Worm (Caenorhabditis elegans) whole organism, L3 larva: Measurements from ENCODE around the gene C14B9.2.
A peak's percentile ranks its signal among the peaks of the same experiment; 100 is the strongest.

Experiments used
- R02D3.7 ChIP-seq: fragments of 150-350 bp; optimal IDR thresholded peaks from 2 replicates; lab custom pipeline; 2014; ENCODE audit warnings: missing biosample characterization, missing genetic modification characterization
- ZK546.5 ChIP-seq: sonication (generic microtip); optimal IDR thresholded peaks from 2 replicates; lab custom pipeline; 2017; ENCODE audit warnings: missing biosample characterization, missing genetic modification characterization
- aly-2 ChIP-seq: fragments of 150-350 bp; optimal IDR thresholded peaks from 2 replicates; lab custom pipeline; 2014; ENCODE audit warnings: missing biosample characterization, missing genetic modification characterization
- ama-1 ChIP-seq: fragments of 150-350 bp; optimal IDR thresholded peaks from 2 replicates; lab custom pipeline; 2018
- ceh-28 ChIP-seq: fragments of 150-350 bp; optimal IDR thresholded peaks from 2 replicates; lab custom pipeline; 2014; ENCODE audit warnings: missing biosample characterization, missing genetic modification reagents, missing genetic modification characterization
- ceh-82 ChIP-seq: fragments of 150-350 bp; optimal IDR thresholded peaks from 2 replicates; lab custom pipeline; 2014; ENCODE audit warnings: missing biosample characterization, missing genetic modification characterization
- ceh-9 ChIP-seq: sonication (generic microtip); optimal IDR thresholded peaks from 2 replicates; lab custom pipeline; 2018; ENCODE audit warnings: missing biosample characterization, missing genetic modification characterization
- egl-27 ChIP-seq: sonication (generic microtip); optimal IDR thresholded peaks from 4 replicates; lab custom pipeline; 2017; ENCODE audit warnings: missing biosample characterization, missing genetic modification reagents, missing genetic modification characterization
- elt-2 ChIP-seq: sonication (generic microtip); optimal IDR thresholded peaks from 2 replicates; lab custom pipeline; 2016; ENCODE audit warnings: missing genetic modification reagents, mild to moderate bottlenecking, missing genetic modification characterization, missing compliant biosample characterization
- elt-3 ChIP-seq, 3 experiments: fragments of 150-350 bp in 1 of 3; sonication (generic microtip) in 2 of 3; optimal IDR thresholded peaks; 2 replicates in 2 of 3; 4 replicates in 1 of 3; lab custom pipeline; 2014 to 2017; ENCODE audit warnings: missing biosample characterization in 3 of 3, missing genetic modification characterization in 3 of 3
- eor-1 ChIP-seq, 2 experiments: fragments of 150-350 bp; optimal IDR thresholded peaks; 2 replicates each; lab custom pipeline; 2014 to 2018; ENCODE audit warnings: missing biosample characterization in 2 of 2, missing genetic modification characterization in 2 of 2
- fos-1 ChIP-seq: fragments of 150-350 bp; optimal IDR thresholded peaks from 2 replicates; lab custom pipeline; 2014; ENCODE audit warnings: missing biosample characterization, missing genetic modification characterization
- hmg-11 ChIP-seq: sonication (generic microtip); optimal IDR thresholded peaks from 2 replicates; lab custom pipeline; 2016; ENCODE audit warnings: missing genetic modification characterization, missing compliant biosample characterization
- jun-1 ChIP-seq: fragments of 150-350 bp; optimal IDR thresholded peaks from 2 replicates; lab custom pipeline; 2014; ENCODE audit warnings: missing biosample characterization, missing genetic modification reagents, missing genetic modification characterization
- lin-15B ChIP-seq: fragments of 150-350 bp; optimal IDR thresholded peaks from 2 replicates; lab custom pipeline; 2014; ENCODE audit warnings: missing biosample characterization, missing genetic modification characterization
- lin-39 ChIP-seq: fragments of 150-350 bp; optimal IDR thresholded peaks from 2 replicates; lab custom pipeline; 2018; ENCODE audit warnings: missing biosample characterization, missing genetic modification reagents, missing genetic modification characterization
- mml-1 ChIP-seq: fragments of 150-350 bp; sonication (generic microtip); optimal IDR thresholded peaks from 3 replicates; lab custom pipeline; 2014; ENCODE audit warnings: missing biosample characterization, missing genetic modification characterization
- nfya-1 ChIP-seq: sonication (generic microtip); optimal IDR thresholded peaks from 2 replicates; lab custom pipeline; 2017; ENCODE audit warnings: missing genetic modification characterization, mild to moderate bottlenecking, missing compliant biosample characterization, antibody characterized with exemption, moderate library complexity; ENCODE audit not compliant: insufficient read depth
- nhr-12 ChIP-seq: fragments of 150-350 bp; optimal IDR thresholded peaks from 2 replicates; lab custom pipeline; 2014; ENCODE audit warnings: missing biosample characterization, missing genetic modification characterization
- nhr-23 ChIP-seq: fragments of 150-350 bp; optimal IDR thresholded peaks from 2 replicates; lab custom pipeline; 2014; ENCODE audit warnings: missing biosample characterization, missing genetic modification reagents, missing genetic modification characterization
- nhr-25 ChIP-seq: sonication (generic microtip); optimal IDR thresholded peaks from 2 replicates; lab custom pipeline; 2017; ENCODE audit warnings: missing biosample characterization, missing genetic modification characterization
- nhr-28 ChIP-seq: fragments of 150-350 bp; optimal IDR thresholded peaks from 2 replicates; lab custom pipeline; 2014; ENCODE audit warnings: missing biosample characterization, missing genetic modification characterization
- nhr-76 ChIP-seq: fragments of 150-350 bp; sonication (generic microtip); optimal IDR thresholded peaks from 5 replicates; lab custom pipeline; 2014; ENCODE audit warnings: missing biosample characterization, missing genetic modification characterization
- pha-4 ChIP-seq: fragments of 150-350 bp; optimal IDR thresholded peaks from 2 replicates; lab custom pipeline; 2014; ENCODE audit warnings: missing biosample characterization, missing genetic modification reagents, missing genetic modification characterization
- pqm-1 ChIP-seq: fragments of 150-350 bp; optimal IDR thresholded peaks from 2 replicates; lab custom pipeline; 2017; ENCODE audit warnings: missing biosample characterization, missing genetic modification characterization, inconsistent platforms
- sea-2 ChIP-seq: fragments of 150-350 bp; sonication (generic microtip); optimal IDR thresholded peaks from 4 replicates; lab custom pipeline; 2014; ENCODE audit warnings: missing biosample characterization, missing genetic modification reagents, missing genetic modification characterization
- snpc-4 ChIP-seq: fragments of 150-350 bp; optimal IDR thresholded peaks from 2 replicates; lab custom pipeline; 2014; ENCODE audit warnings: missing biosample characterization, missing genetic modification characterization
- tbx-2 ChIP-seq: sonication (generic microtip); optimal IDR thresholded peaks from 2 replicates; lab custom pipeline; 2016; ENCODE audit warnings: mild to moderate bottlenecking, missing genetic modification characterization, missing compliant biosample characterization
- unc-39 ChIP-seq: sonication (generic microtip); optimal IDR thresholded peaks from 4 replicates; lab custom pipeline; 2017; ENCODE audit warnings: missing biosample characterization, missing genetic modification characterization
- unc-62 ChIP-seq: fragments of 150-350 bp; sonication (generic microtip); optimal IDR thresholded peaks from 4 replicates; lab custom pipeline; 2014; ENCODE audit warnings: missing biosample characterization, missing genetic modification reagents, missing genetic modification characterization
- zag-1 ChIP-seq: fragments of 150-350 bp; optimal IDR thresholded peaks from 2 replicates; lab custom pipeline; 2014; ENCODE audit warnings: missing biosample characterization, missing genetic modification characterization
- ztf-4 ChIP-seq: fragments of 150-350 bp; optimal IDR thresholded peaks from 2 replicates; lab custom pipeline; 2014; ENCODE audit warnings: missing biosample characterization, missing genetic modification characterization

Gene C14B9.2

ce11 chrIII:8098116-8098515, 35.3 kb upstream of the C14B9.2 start, which contains the start of gene K06H7.8:
Gene K06H7.8 (minus strand): TSS chrIII:8098216.
- TF ChIP-seq R02D3.7: no peak

- TF ChIP-seq unc-62 (GFP tag; lab: Kevin White, UChicago) (no peak), ztf-4 (tag; lab: Kevin White, UChicago) (no peak), unc-39 (tag; lab: Kevin White, UChicago) (no peak), sea-2 (GFP tag; lab: Kevin White, UChicago) (no peak), jun-1 (tag; lab: Kevin White, UChicago) (no peak), lin-15B (tag; lab: Kevin White, UChicago) (no peak)
Observed at ce11 chrIII:8099022-8099421, 34.4 kb upstream of the C14B9.2 start, which contains the start of gene K06H7.1. Gene K06H7.1 (plus strand): TSS chrIII:8099322.

ce11 chrIII:8100960-8101359, 32.5 kb upstream of the C14B9.2 start, which contains the start of gene plk-1:
Gene plk-1 (plus strand): TSS chrIII:8101348.
- TF ChIP-seq snpc-4 (tag; lab: Kevin White, UChicago) (no peak), elt-3 (tag; optimal IDR thresholded peaks at IDR 0.05; lab: Kevin White, UChicago) (no peak), ZK546.5 (tag; lab: Kevin White, UChicago) (no peak), hmg-11 (peak; percentile 27), lin-15B (tag; lab: Kevin White, UChicago) (peak; percentile 54), aly-2 (no peak), pha-4 (peak; percentile 63), ceh-9 (no peak), nhr-23 (no peak), lin-39 (tag; lab: Kevin White, UChicago) (peak; percentile 62), R02D3.7 (peak; percentile 84), jun-1 (tag; lab: Kevin White, UChicago) (no peak), nfya-1 (peak; percentile 59), nhr-25 (tag; lab: Kevin White, UChicago) (peak; percentile 15), ama-1 (lab: Kevin White, UChicago) (no peak)

ce11 chrIII:8105771-8106170, 27.7 kb upstream of the C14B9.2 start:
- TF ChIP-seq nhr-25 (tag; lab: Kevin White, UChicago): peak; percentile 10
- TF ChIP-seq tbx-2: no peak

- TF ChIP-seq ceh-82 (no peak), hmg-11 (peak; percentile 70), pqm-1 (tag; lab: Kevin White, UChicago) (no peak), nfya-1 (peak; percentile 66), unc-62 (GFP tag; lab: Kevin White, UChicago) (no peak), aly-2 (no peak), nhr-76 (tag; lab: Kevin White, UChicago) (no peak), elt-3 (tag; optimal IDR thresholded peaks at IDR 0.05; lab: Kevin White, UChicago) (no peak), ZK546.5 (tag; lab: Kevin White, UChicago) (no peak), zag-1 (tag; lab: Kevin White, UChicago) (no peak), ceh-9 (no peak), mml-1 (tag; lab: Kevin White, UChicago) (no peak), elt-2 (tag; lab: Kevin White, UChicago) (peak; percentile 28), egl-27 (no peak), lin-39 (tag; lab: Kevin White, UChicago) (peak; percentile 75), nhr-28 (tag; lab: Kevin White, UChicago) (no peak), tbx-2 (no peak), sea-2 (GFP tag; lab: Kevin White, UChicago) (no peak), pha-4 (peak; percentile 45), eor-1 (tag; optimal IDR thresholded peaks at IDR 0.05; lab: Kevin White, UChicago) (no peak), ztf-4 (tag; lab: Kevin White, UChicago) (no peak)
Observed at ce11 chrIII:8106476-8106875, 27.0 kb upstream of the C14B9.2 start.

- TF ChIP-seq aly-2: no peak
- TF ChIP-seq pqm-1 (tag; lab: Kevin White, UChicago): no peak
- no peak for TF ChIP-seq nhr-12 (tag; lab: Kevin White, UChicago)
- no peak for TF ChIP-seq unc-62 (GFP tag; lab: Kevin White, UChicago)
- no peak for TF ChIP-seq ceh-28 (tag; lab: Kevin White, UChicago)
- TF ChIP-seq lin-39 (tag; lab: Kevin White, UChicago): no peak
- no peak for TF ChIP-seq fos-1
Observed at ce11 chrIII:8108490-8108889, 25.0 kb upstream of the C14B9.2 start, which contains the start of gene C14B9.3. Gene C14B9.3 (plus strand): TSS chrIII:8108790.
